2 fruit fly cellular contexts compared by ENCODE assay signal in the genomic region with DNA sequence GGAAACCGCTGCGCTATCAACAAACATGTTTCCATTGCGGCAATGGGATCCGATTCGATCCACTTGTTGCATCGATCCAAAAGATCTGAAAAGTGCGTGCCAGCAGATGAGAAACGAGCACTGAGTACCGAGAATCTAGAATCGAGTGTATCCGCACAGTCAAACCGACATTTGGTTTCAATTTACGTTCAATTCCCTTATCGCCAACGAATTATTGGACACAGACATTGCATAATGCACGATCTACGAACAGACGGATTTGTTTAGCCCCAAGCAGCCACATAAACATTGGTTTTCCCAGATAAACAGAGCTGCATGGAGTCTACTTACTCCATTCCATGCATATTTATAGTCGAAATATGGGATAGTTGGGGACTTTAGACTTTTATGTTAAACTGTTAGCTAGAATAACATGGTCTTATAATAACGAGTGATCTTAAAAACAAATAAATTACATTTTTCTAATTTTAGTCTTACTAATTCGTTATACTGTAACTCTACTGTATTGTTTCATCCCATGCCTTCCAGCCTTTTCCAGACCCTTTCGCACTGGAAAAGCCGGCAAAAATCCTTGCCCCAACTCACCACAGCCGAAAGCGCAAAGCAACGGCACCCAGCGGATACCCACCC.
TF ChIP-seq lines count a peak whose summit lies in the region.

No protein-coding gene starts in this region.

- TF ChIP-seq CTCF in whole organism, embryonic (GFP tag; optimal IDR thresholded peaks at IDR 0.05; lab: Kevin White, UChicago) = no peak

TF ChIP-seq in whole organism, embryonic, 481 proteins besides CTCF, POLR2A, EP300 and RAD21:
- TF ChIP-seq CG32772 (GFP tag; IDR thresholded peaks at IDR 0.05; lab: Robert Waterston, UW) = 0 out of 2 replicates have a peak, but pooled peaks have one; percentile 6
- peak in 1 of 2 experiments; percentile 61 for TF ChIP-seq eve (GFP tag; optimal IDR thresholded peaks at IDR 0.05; lab: Kevin White, UChicago)
- TF ChIP-seq bsh (GFP tag; optimal IDR thresholded peaks at IDR 0.05; lab: Kevin White, UChicago) = no peak
- peak; percentile 29; the same call in 1 of the 2 replicates for TF ChIP-seq Xrp1 (GFP tag; IDR thresholded peaks at IDR 0.05; lab: Robert Waterston, UW)
- TF ChIP-seq Dip2 (GFP tag; IDR thresholded peaks at IDR 0.05; lab: Robert Waterston, UW) = no peak
- peak; percentile 81 for TF ChIP-seq kah (GFP tag; optimal IDR thresholded peaks at IDR 0.05; lab: Kevin White, UChicago)
- TF ChIP-seq CG17568 (GFP tag; optimal IDR thresholded peaks at IDR 0.05; lab: Kevin White, UChicago) = no peak
- TF ChIP-seq Stat92E (GFP tag; optimal IDR thresholded peaks at IDR 0.05; lab: Kevin White, UChicago) = peak in 1 of 3 experiments; percentile 20
- peak; percentile 11 for TF ChIP-seq CG10979 (tag; optimal IDR thresholded peaks at IDR 0.05; lab: Kevin White, UChicago)
- peak; percentile 94 for TF ChIP-seq CG15601 (tag; optimal IDR thresholded peaks at IDR 0.05; lab: Kevin White, UChicago)
- TF ChIP-seq dmrt11E (tag; optimal IDR thresholded peaks at IDR 0.05; lab: Kevin White, UChicago) = no peak
- peak; percentile 75 for TF ChIP-seq grau (tag; optimal IDR thresholded peaks at IDR 0.05; lab: Kevin White, UChicago)
- no peak for TF ChIP-seq CG10274 (GFP tag; optimal IDR thresholded peaks at IDR 0.05; lab: Kevin White, UChicago)
- TF ChIP-seq corto (GFP tag; optimal IDR thresholded peaks at IDR 0.05; lab: Kevin White, UChicago) = no peak
- TF ChIP-seq cad (GFP tag; optimal IDR thresholded peaks at IDR 0.05; lab: Kevin White, UChicago) = no peak
- TF ChIP-seq D (optimal IDR thresholded peaks at IDR 0.05; lab: Kevin White, UChicago) = peak; percentile 25
- TF ChIP-seq D (GFP tag; optimal IDR thresholded peaks at IDR 0.05; lab: Kevin White, UChicago) = no peak
- TF ChIP-seq CG12236 (GFP tag; optimal IDR thresholded peaks at IDR 0.05; lab: Kevin White, UChicago) = no peak
- TF ChIP-seq sens (GFP tag; lab: Kevin White, UChicago) = peak; percentile 58
- TF ChIP-seq Pdp1 (GFP tag; optimal IDR thresholded peaks at IDR 0.05; lab: Kevin White, UChicago) = peak in 1 of 2 experiments; percentile 95
- 0 out of 2 replicates have a peak, but pooled peaks have one; percentile 24 for TF ChIP-seq chm (GFP tag; IDR thresholded peaks at IDR 0.05; lab: Robert Waterston, UW)
- TF ChIP-seq zen (tag; optimal IDR thresholded peaks at IDR 0.05; lab: Kevin White, UChicago) = no peak
- no peak for TF ChIP-seq pfk (GFP tag; optimal IDR thresholded peaks at IDR 0.05; lab: Kevin White, UChicago)
- TF ChIP-seq lab (GFP tag; optimal IDR thresholded peaks at IDR 0.05; lab: Kevin White, UChicago) = no peak
- TF ChIP-seq CG4707 (GFP tag; optimal IDR thresholded peaks at IDR 0.05; lab: Kevin White, UChicago) = no peak
- no peak for TF ChIP-seq CG10462 (GFP tag; optimal IDR thresholded peaks at IDR 0.05; lab: Kevin White, UChicago)
- TF ChIP-seq gem (tag; optimal IDR thresholded peaks at IDR 0.05; lab: Kevin White, UChicago) = peak; percentile 8
- no peak for TF ChIP-seq CG4360 (GFP tag; IDR thresholded peaks at IDR 0.05; lab: Robert Waterston, UW)
- 0 out of 3 replicates have a peak, but pooled peaks have one; percentile 10 for TF ChIP-seq row (GFP tag; IDR thresholded peaks at IDR 0.05; lab: Robert Waterston, UW)

TF ChIP-seq in whole organism, prepupa, 60 proteins besides CTCF, POLR2A, EP300 and RAD21:
- TF ChIP-seq eg (GFP tag; IDR thresholded peaks at IDR 0.05; lab: Robert Waterston, UW) (0 out of 3 replicates have a peak, but pooled peaks have one; percentile 24), CG6808 (GFP tag; optimal IDR thresholded peaks at IDR 0.05; lab: Kevin White, UChicago) (no peak), Hr38 (GFP tag; optimal IDR thresholded peaks at IDR 0.05; lab: Kevin White, UChicago) (no peak), CG15336 (GFP tag; IDR thresholded peaks at IDR 0.05; lab: Robert Waterston, UW) (no peak), vri (GFP tag; optimal IDR thresholded peaks at IDR 0.05; lab: Kevin White, UChicago) (peak; percentile 29)
